Fruit fly (Drosophila melanogaster) whole organism, pupa: ENCODE results near the gene sage.

Source experiments
- CG14655 ChIP-seq: fragments of 200-800 bp; sonication (Bioruptor generic); optimal IDR thresholded peaks from 3 replicates; lab custom pipeline; 2017; ENCODE audit warnings: mild to moderate bottlenecking, missing biosample characterization, missing genetic modification reagents, missing genetic modification characterization
- CG32121 ChIP-seq: fragments of 200-800 bp; sonication (Bioruptor generic); IDR thresholded peaks from 2 replicates; pipeline ENCODE4 v1.3.6; 2022; ENCODE audit warnings: missing biosample characterization, missing genetic modification characterization
- CG4496 ChIP-seq: fragments of 200-800 bp; sonication (Bioruptor generic); IDR thresholded peaks from 3 replicates; pipeline ENCODE4 v1.3.6; 2022; ENCODE audit warnings: missing biosample characterization, missing genetic modification characterization
- CG9948 ChIP-seq: fragments of 200-800 bp; sonication (Bioruptor generic); optimal IDR thresholded peaks from 2 replicates; lab custom pipeline; 2018; ENCODE audit warnings: missing biosample characterization, mild to moderate bottlenecking, missing genetic modification characterization, moderate library complexity
- EcR ChIP-seq: fragments of 200-800 bp; sonication (Bioruptor generic); optimal IDR thresholded peaks from 3 replicates; lab custom pipeline; 2019; ENCODE audit warnings: missing biosample characterization, missing genetic modification characterization, mild to moderate bottlenecking, moderate library complexity, missing genetic modification reagents
- Ets98B ChIP-seq: fragments of 200-800 bp; sonication (Bioruptor generic); IDR thresholded peaks from 2 replicates; pipeline ENCODE4 v1.3.6; 2022; ENCODE audit warnings: missing biosample characterization, missing genetic modification characterization
- Pif1A ChIP-seq: fragments of 200-800 bp; sonication (Bioruptor generic); optimal IDR thresholded peaks from 3 replicates; lab custom pipeline; 2016; ENCODE audit warnings: missing biosample characterization, missing genetic modification characterization
- Pif1B ChIP-seq: fragments of 200-800 bp; sonication (Bioruptor generic); optimal IDR thresholded peaks from 3 replicates; lab custom pipeline; 2016; ENCODE audit warnings: missing biosample characterization, missing genetic modification characterization
- fd96Ca ChIP-seq: fragments of 200-800 bp; sonication (Bioruptor generic); IDR thresholded peaks from 3 replicates; pipeline ENCODE4 v1.3.6; 2022; ENCODE audit warnings: missing biosample characterization, missing genetic modification characterization

- no peak for TF ChIP-seq EcR
- no peak for TF ChIP-seq Pif1A (GFP tag; lab: Kevin White, UChicago)
- TF ChIP-seq Ets98B (GFP tag; lab: Robert Waterston, UW) = peak; percentile 34; the same call in 1 of the 2 replicates
- peak; percentile 39; the same call in 1 of the 3 replicates for TF ChIP-seq fd96Ca (GFP tag; lab: Robert Waterston, UW)
- TF ChIP-seq CG4496 (GFP tag; lab: Robert Waterston, UW) = peak; percentile 77
- TF ChIP-seq CG9948 (tag; lab: Kevin White, UChicago) = no peak
- TF ChIP-seq CG14655 (GFP tag; lab: Kevin White, UChicago) = peak; percentile 51
- no peak for TF ChIP-seq Pif1B (GFP tag; lab: Kevin White, UChicago)
- TF ChIP-seq CG32121 (GFP tag; lab: Robert Waterston, UW) = 0 out of 2 replicates have a peak, but pooled peaks have one; percentile 34
Measured at dm6 chr3R:9227944-9228343, 36.0 kb downstream of the sage start.
